Fruit fly (Drosophila melanogaster) whole organism, embryonic: ENCODE results near the gene Esyt2.

Source experiments
- Atf-2 ChIP-seq: fragments of 200-800 bp; sonication (Bioruptor generic); optimal IDR thresholded peaks from 2 replicates; lab custom pipeline; 2016; ENCODE audit warnings: missing biosample characterization, missing genetic modification characterization
- Bdp1 ChIP-seq: fragments of 200-800 bp; sonication (Bioruptor generic); optimal IDR thresholded peaks from 3 replicates; lab custom pipeline; 2016; ENCODE audit warnings: missing biosample characterization, missing genetic modification characterization
- CG10209 ChIP-seq: fragments of 200-800 bp; sonication (Bioruptor generic); optimal IDR thresholded peaks from 3 replicates; lab custom pipeline; 2017; ENCODE audit warnings: missing biosample characterization, mild to moderate bottlenecking, missing genetic modification characterization, missing genetic modification reagents
- CG12155 ChIP-seq: fragments of 200-800 bp; sonication (Bioruptor generic); optimal IDR thresholded peaks from 3 replicates; lab custom pipeline; 2016; ENCODE audit warnings: missing biosample characterization, missing genetic modification characterization
- CG13287 ChIP-seq: fragments of 200-800 bp; sonication (Bioruptor generic); IDR thresholded peaks from 2 replicates; pipeline ENCODE4 v1.3.6; 2022; ENCODE audit warnings: missing biosample characterization, missing genetic modification characterization; ENCODE audit not compliant: partially characterized antibody
- CG13894 ChIP-seq: fragments of 200-800 bp; sonication (Bioruptor generic); optimal IDR thresholded peaks from 3 replicates; lab custom pipeline; 2018; ENCODE audit warnings: missing biosample characterization, mild to moderate bottlenecking, missing genetic modification characterization, moderate library complexity
- CG16779 ChIP-seq: fragments of 200-800 bp; sonication (Bioruptor generic); IDR thresholded peaks from 2 replicates; pipeline ENCODE4 v1.3.6; 2022; ENCODE audit warnings: missing biosample characterization, missing genetic modification characterization
- CG16863 ChIP-seq: fragments of 200-800 bp; sonication (Bioruptor generic); optimal IDR thresholded peaks from 3 replicates; lab custom pipeline; 2016; ENCODE audit warnings: missing biosample characterization, missing genetic modification characterization
- CG17186 ChIP-seq: fragments of 200-800 bp; sonication (Bioruptor generic); optimal IDR thresholded peaks from 3 replicates; lab custom pipeline; 2017; ENCODE audit warnings: missing biosample characterization, missing genetic modification reagents, missing genetic modification characterization
- CG1792 ChIP-seq: fragments of 200-800 bp; sonication (Bioruptor generic); optimal IDR thresholded peaks from 2 replicates; lab custom pipeline; 2016; ENCODE audit warnings: missing biosample characterization, missing genetic modification characterization
- CG2889 ChIP-seq: fragments of 200-800 bp; sonication (Bioruptor generic); IDR thresholded peaks from 3 replicates; pipeline ENCODE4 v1.3.6; 2022; ENCODE audit warnings: missing biosample characterization, missing genetic modification characterization
- CG31224 ChIP-seq: fragments of 200-800 bp; sonication (Bioruptor generic); IDR thresholded peaks from 2 replicates; pipeline ENCODE4 v1.3.6; 2022; ENCODE audit warnings: missing biosample characterization, missing genetic modification characterization
- CG32532 ChIP-seq: fragments of 200-800 bp; sonication (Bioruptor generic); IDR thresholded peaks from 2 replicates; pipeline ENCODE4 v1.3.6; 2022; ENCODE audit warnings: missing biosample characterization, missing genetic modification characterization
- CG4617 ChIP-seq: fragments of 200-800 bp; sonication (Bioruptor generic); optimal IDR thresholded peaks from 3 replicates; lab custom pipeline; 2016; ENCODE audit warnings: missing biosample characterization, missing genetic modification characterization, borderline replicate concordance
- CG4820 ChIP-seq: fragments of 200-800 bp; sonication (Bioruptor generic); optimal IDR thresholded peaks from 3 replicates; lab custom pipeline; 2016; ENCODE audit warnings: missing biosample characterization, missing genetic modification characterization
- CG5953 ChIP-seq: fragments of 200-800 bp; sonication (Bioruptor generic); IDR thresholded peaks from 2 replicates; pipeline ENCODE4 v1.3.6; 2022; ENCODE audit warnings: missing biosample characterization, missing genetic modification characterization
- CG6683 ChIP-seq: fragments of 200-800 bp; sonication (Bioruptor generic); optimal IDR thresholded peaks from 2 replicates; lab custom pipeline; 2017; ENCODE audit warnings: missing biosample characterization, mild to moderate bottlenecking, missing genetic modification characterization, missing genetic modification reagents
- CG6689 ChIP-seq: fragments of 200-800 bp; sonication (Bioruptor generic); IDR thresholded peaks from 2 replicates; pipeline ENCODE4 v1.3.6; 2022; ENCODE audit warnings: missing biosample characterization, missing genetic modification characterization
- CG8944 ChIP-seq: fragments of 200-800 bp; sonication (Bioruptor generic); optimal IDR thresholded peaks from 3 replicates; lab custom pipeline; 2016; ENCODE audit warnings: missing biosample characterization, missing genetic modification characterization
- CG9727 ChIP-seq: fragments of 200-800 bp; sonication (Bioruptor generic); optimal IDR thresholded peaks from 3 replicates; lab custom pipeline; 2017; ENCODE audit warnings: missing biosample characterization, mild to moderate bottlenecking, missing genetic modification characterization
- CG9817 ChIP-seq: fragments of 200-800 bp; sonication (Bioruptor generic); optimal IDR thresholded peaks from 2 replicates; lab custom pipeline; 2018; ENCODE audit warnings: missing biosample characterization, mild to moderate bottlenecking, missing genetic modification characterization, moderate library complexity
- Camta ChIP-seq: fragments of 200-800 bp; sonication (Bioruptor generic); optimal IDR thresholded peaks from 2 replicates; lab custom pipeline; 2016; ENCODE audit warnings: missing biosample characterization, missing genetic modification characterization
- Doc2 ChIP-seq: fragments of 200-800 bp; sonication (Bioruptor generic); IDR thresholded peaks from 2 replicates; pipeline ENCODE4 v1.3.6; 2022; ENCODE audit warnings: missing biosample characterization, missing genetic modification characterization
- Dref ChIP-seq: fragments of 200-800 bp; sonication (Bioruptor generic); IDR thresholded peaks from 2 replicates; pipeline ENCODE4 v1.3.6; 2022; ENCODE audit warnings: missing biosample characterization, missing genetic modification characterization
- Drgx ChIP-seq: fragments of 200-800 bp; sonication (Bioruptor generic); IDR thresholded peaks from 2 replicates; pipeline ENCODE4 v1.3.6; 2022; ENCODE audit warnings: missing biosample characterization, missing genetic modification characterization
- Lpt ChIP-seq: fragments of >200 bp; optimal IDR thresholded peaks from 2 replicates; lab custom pipeline; 2018; ENCODE audit warnings: missing biosample characterization, missing genetic modification characterization
- NFAT ChIP-seq: fragments of 200-800 bp; sonication (Bioruptor generic); IDR thresholded peaks from 2 replicates; pipeline ENCODE4 v1.3.6; 2022; ENCODE audit warnings: missing biosample characterization, missing genetic modification characterization
- Ptx1 ChIP-seq: fragments of 200-800 bp; sonication (Bioruptor generic); IDR thresholded peaks from 2 replicates; pipeline ENCODE4 v1.3.6; 2022; ENCODE audit warnings: missing biosample characterization, missing genetic modification characterization
- Side ChIP-seq: fragments of 200-800 bp; sonication (Bioruptor generic); optimal IDR thresholded peaks from 2 replicates; lab custom pipeline; 2016; ENCODE audit warnings: missing biosample characterization, missing genetic modification characterization
- Trl ChIP-seq, 3 experiments: fragments of >200 bp in 2 of 3; fragments of 200-800 bp in 1 of 3; sonication (Bioruptor generic) in 1 of 3; optimal IDR thresholded peaks; 2 replicates in 1 of 3; 3 replicates in 2 of 3; lab custom pipeline; 2016 to 2017; ENCODE audit warnings: missing biosample characterization in 1 of 3, missing genetic modification characterization in 1 of 3
- Vsx1 ChIP-seq: fragments of 200-800 bp; sonication (Bioruptor generic); optimal IDR thresholded peaks from 2 replicates; lab custom pipeline; 2017; ENCODE audit warnings: missing biosample characterization, mild to moderate bottlenecking, missing genetic modification characterization, missing genetic modification reagents
- ab ChIP-seq: fragments of 200-800 bp; sonication (Bioruptor generic); optimal IDR thresholded peaks from 2 replicates; lab custom pipeline; 2016; ENCODE audit warnings: missing biosample characterization, missing genetic modification characterization
- ase ChIP-seq: fragments of 200-800 bp; sonication (Bioruptor generic); IDR thresholded peaks from 3 replicates; pipeline ENCODE4 v1.3.6; 2022; ENCODE audit warnings: missing biosample characterization, missing genetic modification characterization
- ato ChIP-seq: fragments of 200-800 bp; sonication (Bioruptor generic); IDR thresholded peaks from 2 replicates; pipeline ENCODE4 v1.3.6; 2022; ENCODE audit warnings: missing biosample characterization, missing genetic modification characterization; ENCODE audit not compliant: partially characterized antibody
- chinmo ChIP-seq: fragments of 200-800 bp; sonication (Bioruptor generic); IDR thresholded peaks from 4 replicates; pipeline ENCODE4 v1.3.6; 2022; ENCODE audit warnings: missing biosample characterization, missing genetic modification characterization; ENCODE audit not compliant: partially characterized antibody
- dpn ChIP-seq, 2 experiments: fragments of 200-800 bp; sonication (Bioruptor generic); optimal IDR thresholded peaks; 3 replicates each; lab custom pipeline; 2016; ENCODE audit warnings: missing biosample characterization in 2 of 2, missing genetic modification characterization in 2 of 2
- fd3F ChIP-seq: fragments of 200-800 bp; sonication (Bioruptor generic); optimal IDR thresholded peaks from 2 replicates; lab custom pipeline; 2018; ENCODE audit warnings: missing biosample characterization, mild to moderate bottlenecking, missing genetic modification characterization, moderate library complexity
- fd64A ChIP-seq: fragments of 200-800 bp; sonication (Bioruptor generic); optimal IDR thresholded peaks from 3 replicates; lab custom pipeline; 2018; ENCODE audit warnings: missing biosample characterization, mild to moderate bottlenecking, missing genetic modification characterization
- her ChIP-seq: fragments of 200-800 bp; sonication (Bioruptor generic); optimal IDR thresholded peaks from 2 replicates; lab custom pipeline; 2016; ENCODE audit warnings: missing biosample characterization, missing genetic modification characterization
- inv ChIP-seq: fragments of 200-800 bp; sonication (Bioruptor generic); IDR thresholded peaks from 2 replicates; pipeline ENCODE4 v1.3.6; 2022; ENCODE audit warnings: missing biosample characterization, missing genetic modification characterization; ENCODE audit not compliant: partially characterized antibody
- lab ChIP-seq: fragments of 200-800 bp; sonication (Bioruptor generic); optimal IDR thresholded peaks from 3 replicates; lab custom pipeline; 2017; ENCODE audit warnings: missing biosample characterization, missing genetic modification characterization, mild to moderate bottlenecking, moderate library complexity, missing genetic modification reagents
- nmo ChIP-seq: fragments of 200-800 bp; sonication (Bioruptor generic); optimal IDR thresholded peaks from 2 replicates; lab custom pipeline; 2018; ENCODE audit warnings: missing biosample characterization, mild to moderate bottlenecking, missing genetic modification characterization, moderate library complexity
- onecut ChIP-seq: fragments of 200-800 bp; sonication (Bioruptor generic); IDR thresholded peaks from 2 replicates; pipeline ENCODE4 v1.3.6; 2022; ENCODE audit warnings: missing biosample characterization, missing genetic modification characterization
- pan ChIP-seq, 4 experiments: fragments of >200 bp in 3 of 4; fragments of 200-800 bp in 1 of 4; sonication (Bioruptor generic) in 1 of 4; optimal IDR thresholded peaks in 3 of 4; IDR thresholded peaks in 1 of 4; 2 replicates each; pipeline versions ENCODE4 v1.3.6 to Lab custom; 2017 to 2022; ENCODE audit warnings: missing biosample characterization in 2 of 4, missing genetic modification characterization in 2 of 4, mixed read lengths in 1 of 4
- sr ChIP-seq: fragments of 200-800 bp; sonication (Bioruptor generic); IDR thresholded peaks from 3 replicates; pipeline ENCODE4 v1.3.6; 2022; ENCODE audit warnings: missing biosample characterization, missing genetic modification characterization
- ssp ChIP-seq: fragments of 200-800 bp; sonication (Bioruptor generic); IDR thresholded peaks from 2 replicates; pipeline ENCODE4 v1.3.6; 2022; ENCODE audit warnings: missing biosample characterization, missing genetic modification characterization
- stc ChIP-seq: fragments of 200-800 bp; sonication (Bioruptor generic); IDR thresholded peaks from 2 replicates; pipeline ENCODE4 v1.3.6; 2022; ENCODE audit warnings: missing biosample characterization, missing genetic modification characterization
- wdn ChIP-seq: fragments of 200-800 bp; sonication (Bioruptor generic); IDR thresholded peaks from 2 replicates; pipeline ENCODE4 v1.3.6; 2022; ENCODE audit warnings: missing biosample characterization, missing genetic modification characterization
- wor ChIP-seq: fragments of 200-800 bp; sonication (Bioruptor generic); IDR thresholded peaks from 2 replicates; pipeline ENCODE4 v1.3.6; 2022; ENCODE audit warnings: missing biosample characterization, missing genetic modification characterization

Gene Esyt2

DNA sequence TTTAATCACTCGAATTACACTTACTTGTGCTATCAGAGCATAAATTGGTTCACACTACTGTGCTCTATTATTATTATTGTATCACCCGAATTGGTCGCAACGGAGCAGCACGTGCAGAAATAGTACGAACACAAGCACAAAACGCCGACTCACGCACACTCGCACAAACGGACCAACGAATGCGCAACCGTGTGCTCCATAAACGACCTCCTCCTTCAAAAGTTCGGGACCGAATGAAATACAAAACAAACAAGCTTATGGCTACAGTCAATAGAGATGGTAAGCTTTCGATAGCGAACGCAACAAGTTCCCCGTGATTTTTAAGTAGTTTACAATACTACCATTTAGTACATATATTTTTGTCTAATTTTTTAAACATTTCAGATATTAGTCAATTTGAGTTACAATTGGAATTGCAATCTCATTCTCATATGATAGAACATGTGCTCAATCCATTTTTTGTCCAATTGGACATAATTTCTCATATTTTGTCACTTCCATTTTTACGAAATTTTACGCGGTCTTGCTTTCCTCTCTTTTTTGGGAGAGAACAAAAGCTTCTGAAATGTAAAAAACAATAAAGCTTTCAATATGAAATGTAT is 742 bp upstream of the Esyt2 start, which contains the start of gene Cftr (continued):
- no peak for TF ChIP-seq CG10209 (GFP tag; lab: Kevin White, UChicago)
- no peak for TF ChIP-seq fd3F
- TF ChIP-seq nmo (GFP tag; lab: Kevin White, UChicago), result no peak
- TF ChIP-seq CG9817 (tag; lab: Kevin White, UChicago), result peak; percentile 0
- TF ChIP-seq onecut (GFP tag; lab: Robert Waterston, UW), result peak; percentile 48; the same call in 1 of the 2 replicates
- TF ChIP-seq CG16779 (GFP tag; lab: Robert Waterston, UW), result peak; percentile 65; the same call in 1 of the 2 replicates
- no peak for TF ChIP-seq CG16863 (GFP tag; lab: Kevin White, UChicago)
- peak; percentile 52 for TF ChIP-seq Drgx (GFP tag; lab: Robert Waterston, UW)
- peak; percentile 73 for TF ChIP-seq CG13894 (tag; lab: Kevin White, UChicago)
- TF ChIP-seq Bdp1, result peak; percentile 42
- peak; percentile 16 for TF ChIP-seq Vsx1 (GFP tag; lab: Kevin White, UChicago)
- no peak for TF ChIP-seq pan (optimal IDR thresholded peaks at IDR 0.05; lab: Kevin White, UChicago)
- peak in 1 of 2 experiments; percentile 58 for TF ChIP-seq pan (GFP tag; optimal IDR thresholded peaks at IDR 0.05 in 1 of 2, IDR thresholded peaks at IDR 0.05 in 1 of 2)
- TF ChIP-seq CG4820 (GFP tag; lab: Kevin White, UChicago), result no peak
- no peak for TF ChIP-seq ssp
- peak; percentile 94; the same call in 3 of the 4 replicates for TF ChIP-seq chinmo
- TF ChIP-seq Trl (optimal IDR thresholded peaks at IDR 0.05; lab: Kevin White, UChicago), result peak in 1 of 2 experiments; percentile 70
- TF ChIP-seq Trl (GFP tag; optimal IDR thresholded peaks at IDR 0.05; lab: Kevin White, UChicago), result peak; percentile 26
- no peak for TF ChIP-seq wor
- TF ChIP-seq Dref (GFP tag; lab: Robert Waterston, UW), result peak; percentile 72
- no peak for TF ChIP-seq CG31224
- TF ChIP-seq Atf-2 (GFP tag; lab: Kevin White, UChicago), result no peak
- TF ChIP-seq CG1792, result peak; percentile 57
- TF ChIP-seq ase (GFP tag; lab: Robert Waterston, UW), result no peak
- TF ChIP-seq Lpt (GFP tag; lab: Kevin White, UChicago), result no peak
- peak; percentile 27; the same call in 1 of the 2 replicates for TF ChIP-seq inv (GFP tag; lab: Robert Waterston, UW)
- peak; percentile 83 for TF ChIP-seq lab (GFP tag; lab: Kevin White, UChicago)
- TF ChIP-seq Side (GFP tag; lab: Kevin White, UChicago), result peak; percentile 49
- TF ChIP-seq CG4617 (GFP tag; lab: Kevin White, UChicago), result peak; percentile 12
- TF ChIP-seq ato (GFP tag; lab: Robert Waterston, UW), result peak; percentile 65; the same call in 1 of the 2 replicates
- TF ChIP-seq wdn (GFP tag; lab: Robert Waterston, UW), result no peak
- no peak for TF ChIP-seq CG17186 (GFP tag; lab: Kevin White, UChicago)
- TF ChIP-seq CG6683 (GFP tag; lab: Kevin White, UChicago), result no peak
- no peak for TF ChIP-seq fd64A
- no peak for TF ChIP-seq CG12155 (GFP tag; lab: Kevin White, UChicago)
- TF ChIP-seq CG5953, result peak; percentile 63; the same call in 1 of the 2 replicates
- TF ChIP-seq Ptx1 (GFP tag; lab: Robert Waterston, UW), result peak; percentile 43
- no peak for TF ChIP-seq CG9727 (GFP tag; lab: Kevin White, UChicago)
- no peak for TF ChIP-seq CG8944 (GFP tag; lab: Kevin White, UChicago)
- TF ChIP-seq Camta (GFP tag; lab: Kevin White, UChicago), result peak; percentile 49
- TF ChIP-seq Doc2 (GFP tag; lab: Robert Waterston, UW), result no peak
- TF ChIP-seq ab (GFP tag; lab: Kevin White, UChicago), result no peak
- peak; percentile 64 for TF ChIP-seq CG32532
- TF ChIP-seq sr (GFP tag; lab: Robert Waterston, UW), result peak; percentile 45; the same call in 2 of the 3 replicates
- peak; percentile 40 to 69 for TF ChIP-seq dpn (GFP tag; optimal IDR thresholded peaks at IDR 0.05; lab: Kevin White, UChicago)
- peak; percentile 66 for TF ChIP-seq her (GFP tag; lab: Kevin White, UChicago)
- peak; percentile 80 for TF ChIP-seq NFAT (GFP tag; lab: Robert Waterston, UW)
- peak; percentile 62 for TF ChIP-seq CG13287 (GFP tag; lab: Robert Waterston, UW)
- no peak for TF ChIP-seq CG2889 (GFP tag; lab: Robert Waterston, UW)
- TF ChIP-seq stc (GFP tag; lab: Robert Waterston, UW), result peak; percentile 31; the same call in 1 of the 2 replicates
- TF ChIP-seq CG6689 (GFP tag; lab: Robert Waterston, UW), result no peak
